Worm (Caenorhabditis elegans) whole organism, L4 larva: ENCODE results near the gene T14G8.2.

Experiments
- aha-1 ChIP-seq: fragments of 150-350 bp; peaks from one replicate; lab custom pipeline; 2014; ENCODE audit warnings: missing biosample characterization, missing genetic modification characterization
- ama-1 ChIP-seq: fragments of 150-350 bp; optimal IDR thresholded peaks from 2 replicates; lab custom pipeline; 2014; ENCODE audit warnings: inconsistent platforms, mixed read lengths

Gene T14G8.2

DNA sequence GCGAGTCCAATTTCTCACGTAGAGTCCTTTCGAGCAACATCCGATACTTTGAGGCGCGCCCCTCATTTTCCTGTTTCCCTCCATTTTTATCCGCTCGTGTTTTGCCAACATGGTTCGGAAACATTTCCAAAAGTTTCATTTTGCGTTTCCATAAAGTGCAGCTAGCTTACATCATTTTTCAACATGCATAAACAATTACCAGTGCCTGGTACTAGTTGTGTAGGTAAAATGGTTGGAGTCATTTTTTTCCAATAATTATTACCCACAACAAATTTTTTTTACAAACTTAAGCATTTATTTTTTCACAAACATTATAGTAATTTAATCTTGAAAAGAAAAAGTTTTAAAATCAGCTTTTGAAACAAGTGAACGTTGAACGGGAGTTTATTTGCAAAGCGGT is 50.9 kb downstream of the T14G8.2 start:
- TF ChIP-seq aha-1 (tag; lab: Kevin White, UChicago) = peak; percentile 66
- no peak for TF ChIP-seq ama-1 (lab: Kevin White, UChicago)
